Fruit fly (Drosophila melanogaster) whole organism, embryonic: ENCODE data around the gene PCNA2.

Experiments
- CG10565 ChIP-seq: fragments of 200-800 bp; sonication (Bioruptor generic); optimal IDR thresholded peaks from 3 replicates; lab custom pipeline; 2016; ENCODE audit warnings: missing biosample characterization, mild to moderate bottlenecking, missing genetic modification characterization
- CG11247 ChIP-seq: fragments of 200-800 bp; sonication (Bioruptor generic); IDR thresholded peaks from 2 replicates; pipeline ENCODE4 v1.3.6; 2022; ENCODE audit warnings: missing biosample characterization, missing genetic modification characterization
- CG12104 ChIP-seq: fragments of 200-800 bp; sonication (Bioruptor generic); optimal IDR thresholded peaks from 3 replicates; lab custom pipeline; 2016; ENCODE audit warnings: missing biosample characterization, missing genetic modification characterization
- CG12769 ChIP-seq: fragments of 200-800 bp; sonication (Bioruptor generic); optimal IDR thresholded peaks from 2 replicates; lab custom pipeline; 2019; ENCODE audit warnings: missing biosample characterization, mild to moderate bottlenecking, missing genetic modification characterization, moderate library complexity
- CG13296 ChIP-seq: fragments of 200-800 bp; sonication (Bioruptor generic); optimal IDR thresholded peaks from 3 replicates; lab custom pipeline; 2018; ENCODE audit warnings: missing biosample characterization, mild to moderate bottlenecking, missing genetic modification characterization
- CG13424 ChIP-seq: fragments of 200-800 bp; sonication (Bioruptor generic); optimal IDR thresholded peaks from 2 replicates; lab custom pipeline; 2019; ENCODE audit warnings: missing biosample characterization, mild to moderate bottlenecking, missing genetic modification characterization, moderate library complexity
- CG15696 ChIP-seq: fragments of 200-800 bp; sonication (Bioruptor generic); optimal IDR thresholded peaks from 2 replicates; lab custom pipeline; 2019; ENCODE audit warnings: missing biosample characterization, mild to moderate bottlenecking, missing genetic modification characterization, moderate library complexity
- CG17385 ChIP-seq: fragments of 200-800 bp; sonication (Bioruptor generic); optimal IDR thresholded peaks from 3 replicates; lab custom pipeline; 2018; ENCODE audit warnings: missing biosample characterization, mild to moderate bottlenecking, missing genetic modification characterization
- CG1832 ChIP-seq: fragments of 200-800 bp; sonication (Bioruptor generic); optimal IDR thresholded peaks from 2 replicates; lab custom pipeline; 2017; ENCODE audit warnings: missing biosample characterization, mild to moderate bottlenecking, missing genetic modification characterization, inconsistent platforms
- CG18619 ChIP-seq: fragments of 200-800 bp; sonication (Bioruptor generic); optimal IDR thresholded peaks from 3 replicates; lab custom pipeline; 2017; ENCODE audit warnings: missing biosample characterization, mild to moderate bottlenecking, missing genetic modification characterization
- CG2116 ChIP-seq: fragments of 200-800 bp; sonication (Bioruptor generic); optimal IDR thresholded peaks from 3 replicates; lab custom pipeline; 2018; ENCODE audit warnings: missing biosample characterization, mild to moderate bottlenecking, missing genetic modification characterization
- CG32532 ChIP-seq: fragments of 200-800 bp; sonication (Bioruptor generic); IDR thresholded peaks from 2 replicates; pipeline ENCODE4 v1.3.6; 2022; ENCODE audit warnings: missing biosample characterization, missing genetic modification characterization
- CG32767 ChIP-seq: fragments of 200-800 bp; sonication (Bioruptor generic); IDR thresholded peaks from 2 replicates; pipeline ENCODE4 v1.3.6; 2022; ENCODE audit warnings: missing biosample characterization, missing genetic modification characterization
- CG33213 ChIP-seq: fragments of 200-800 bp; sonication (Bioruptor generic); optimal IDR thresholded peaks from 3 replicates; lab custom pipeline; 2016; ENCODE audit warnings: missing biosample characterization, missing genetic modification characterization
- CG4282 ChIP-seq: fragments of 200-800 bp; sonication (Bioruptor generic); optimal IDR thresholded peaks from 2 replicates; lab custom pipeline; 2016; ENCODE audit warnings: missing biosample characterization, missing genetic modification characterization
- CG4730 ChIP-seq: fragments of 200-800 bp; sonication (Bioruptor generic); IDR thresholded peaks from 2 replicates; pipeline ENCODE4 v1.3.6; 2022; ENCODE audit warnings: missing biosample characterization, missing genetic modification characterization
- CG7556 ChIP-seq: fragments of 200-800 bp; sonication (Bioruptor generic); optimal IDR thresholded peaks from 2 replicates; lab custom pipeline; 2017; ENCODE audit warnings: missing biosample characterization, mild to moderate bottlenecking, missing genetic modification characterization
- CG7963 ChIP-seq: fragments of 200-800 bp; sonication (Bioruptor generic); IDR thresholded peaks from 3 replicates; pipeline ENCODE4 v1.3.6; 2022; ENCODE audit warnings: missing biosample characterization, missing genetic modification characterization; ENCODE audit not compliant: partially characterized antibody
- CG8478 ChIP-seq: fragments of >200 bp; optimal IDR thresholded peaks from 2 replicates; lab custom pipeline; 2018
- CTCF ChIP-seq: fragments of 200-800 bp; sonication (Bioruptor generic); optimal IDR thresholded peaks from 2 replicates; lab custom pipeline; 2017; ENCODE audit warnings: missing biosample characterization, mild to moderate bottlenecking, missing genetic modification characterization, moderate library complexity
- CoRest ChIP-seq: fragments of 200-800 bp; sonication (Bioruptor generic); optimal IDR thresholded peaks from 3 replicates; lab custom pipeline; 2018; ENCODE audit warnings: missing biosample characterization, mild to moderate bottlenecking, missing genetic modification characterization, moderate library complexity
- CrebB ChIP-seq: fragments of 200-800 bp; sonication (Bioruptor generic); optimal IDR thresholded peaks from 3 replicates; lab custom pipeline; 2018; ENCODE audit warnings: missing biosample characterization, mild to moderate bottlenecking, missing genetic modification characterization
- Doc2 ChIP-seq: fragments of 200-800 bp; sonication (Bioruptor generic); IDR thresholded peaks from 2 replicates; pipeline ENCODE4 v1.3.6; 2022; ENCODE audit warnings: missing biosample characterization, missing genetic modification characterization
- Ets97D ChIP-seq: fragments of 200-800 bp; sonication (Bioruptor generic); optimal IDR thresholded peaks from 3 replicates; lab custom pipeline; 2016; ENCODE audit warnings: missing biosample characterization, missing genetic modification characterization
- Gug ChIP-seq: fragments of 200-800 bp; sonication (Bioruptor generic); IDR thresholded peaks from 4 replicates; pipeline ENCODE4 v1.3.6; 2022; ENCODE audit warnings: missing biosample characterization, missing genetic modification characterization
- HLH54F ChIP-seq: fragments of 200-800 bp; sonication (Bioruptor generic); optimal IDR thresholded peaks from 3 replicates; lab custom pipeline; 2016; ENCODE audit warnings: missing biosample characterization, missing genetic modification characterization
- Hr39 ChIP-seq: fragments of >200 bp; optimal IDR thresholded peaks from 2 replicates; lab custom pipeline; 2017
- NFAT ChIP-seq: fragments of 200-800 bp; sonication (Bioruptor generic); IDR thresholded peaks from 2 replicates; pipeline ENCODE4 v1.3.6; 2022; ENCODE audit warnings: missing biosample characterization, missing genetic modification characterization
- PHDP ChIP-seq: fragments of 200-800 bp; sonication (Bioruptor generic); optimal IDR thresholded peaks from 3 replicates; lab custom pipeline; 2018; ENCODE audit warnings: missing biosample characterization, mild to moderate bottlenecking, missing genetic modification characterization, moderate library complexity
- amos ChIP-seq: fragments of 200-800 bp; sonication (Bioruptor generic); IDR thresholded peaks from 2 replicates; pipeline ENCODE4 v1.3.6; 2022; ENCODE audit warnings: missing biosample characterization, missing genetic modification characterization; ENCODE audit not compliant: partially characterized antibody
- ara ChIP-seq: fragments of 200-800 bp; sonication (Bioruptor generic); IDR thresholded peaks from 2 replicates; pipeline ENCODE4 v1.3.6; 2022; ENCODE audit warnings: missing biosample characterization, missing genetic modification characterization
- cg ChIP-seq: fragments of 200-800 bp; sonication (Bioruptor generic); optimal IDR thresholded peaks from 3 replicates; lab custom pipeline; 2019; ENCODE audit warnings: missing biosample characterization, mild to moderate bottlenecking, missing genetic modification characterization, moderate library complexity
- chif ChIP-seq, 2 experiments: fragments of 200-800 bp; sonication (Bioruptor generic); optimal IDR thresholded peaks; 3 replicates each; lab custom pipeline; 2016; ENCODE audit warnings: missing biosample characterization in 2 of 2, missing genetic modification characterization in 2 of 2
- chinmo ChIP-seq: fragments of 200-800 bp; sonication (Bioruptor generic); IDR thresholded peaks from 4 replicates; pipeline ENCODE4 v1.3.6; 2022; ENCODE audit warnings: missing biosample characterization, missing genetic modification characterization; ENCODE audit not compliant: partially characterized antibody
- cwo ChIP-seq: fragments of 200-800 bp; sonication (Bioruptor generic); optimal IDR thresholded peaks from 3 replicates; lab custom pipeline; 2017; ENCODE audit warnings: missing biosample characterization, missing genetic modification characterization, mild to moderate bottlenecking, moderate library complexity, missing genetic modification reagents
- ewg ChIP-seq: fragments of 200-800 bp; sonication (Bioruptor generic); optimal IDR thresholded peaks from 3 replicates; lab custom pipeline; 2017; ENCODE audit warnings: mild to moderate bottlenecking, missing biosample characterization, missing genetic modification reagents, missing genetic modification characterization
- fd3F ChIP-seq: fragments of 200-800 bp; sonication (Bioruptor generic); optimal IDR thresholded peaks from 2 replicates; lab custom pipeline; 2018; ENCODE audit warnings: missing biosample characterization, mild to moderate bottlenecking, missing genetic modification characterization, moderate library complexity
- ind ChIP-seq: fragments of 200-800 bp; sonication (Bioruptor generic); optimal IDR thresholded peaks from 3 replicates; lab custom pipeline; 2016; ENCODE audit warnings: missing biosample characterization, missing genetic modification characterization
- mam ChIP-seq: fragments of 200-800 bp; sonication (Bioruptor generic); optimal IDR thresholded peaks from 3 replicates; lab custom pipeline; 2016; ENCODE audit warnings: missing biosample characterization, missing genetic modification characterization
- nerfin-1 ChIP-seq: fragments of 200-800 bp; sonication (Bioruptor generic); optimal IDR thresholded peaks from 3 replicates; lab custom pipeline; 2019; ENCODE audit warnings: missing biosample characterization, mild to moderate bottlenecking, missing genetic modification characterization, moderate library complexity
- pan ChIP-seq, 4 experiments: fragments of >200 bp in 3 of 4; fragments of 200-800 bp in 1 of 4; sonication (Bioruptor generic) in 1 of 4; optimal IDR thresholded peaks in 3 of 4; IDR thresholded peaks in 1 of 4; 2 replicates each; pipeline versions ENCODE4 v1.3.6 to Lab custom; 2017 to 2022; ENCODE audit warnings: missing biosample characterization in 2 of 4, missing genetic modification characterization in 2 of 4, mixed read lengths in 1 of 4
- pho ChIP-seq: fragments of 200-800 bp; sonication (Bioruptor generic); optimal IDR thresholded peaks from 2 replicates; lab custom pipeline; 2016; ENCODE audit warnings: missing biosample characterization, missing genetic modification characterization
- pzg ChIP-seq: fragments of 200-800 bp; sonication (Bioruptor generic); optimal IDR thresholded peaks from 3 replicates; lab custom pipeline; 2018; ENCODE audit warnings: missing biosample characterization, mild to moderate bottlenecking, missing genetic modification characterization, moderate library complexity
- slp2 ChIP-seq: fragments of 200-800 bp; sonication (Bioruptor generic); optimal IDR thresholded peaks from 2 replicates; lab custom pipeline; 2016; ENCODE audit warnings: missing biosample characterization, missing genetic modification characterization
- sug ChIP-seq: fragments of 200-800 bp; optimal IDR thresholded peaks from 2 replicates; lab custom pipeline; 2019; ENCODE audit warnings: missing biosample characterization, mild to moderate bottlenecking, missing genetic modification characterization, moderate library complexity
- tin ChIP-seq: fragments of 200-800 bp; sonication (Bioruptor generic); optimal IDR thresholded peaks from 3 replicates; lab custom pipeline; 2016; ENCODE audit warnings: missing biosample characterization, missing genetic modification characterization
- tio ChIP-seq: fragments of 200-800 bp; sonication (Bioruptor generic); optimal IDR thresholded peaks from 2 replicates; lab custom pipeline; 2017; ENCODE audit warnings: missing biosample characterization, missing genetic modification characterization, inconsistent platforms
- wor ChIP-seq: fragments of 200-800 bp; sonication (Bioruptor generic); IDR thresholded peaks from 2 replicates; pipeline ENCODE4 v1.3.6; 2022; ENCODE audit warnings: missing biosample characterization, missing genetic modification characterization
- yki ChIP-seq: fragments of >200 bp; optimal IDR thresholded peaks from 3 replicates; lab custom pipeline; 2018
- zen2 ChIP-seq: fragments of 200-800 bp; sonication (Bioruptor generic); IDR thresholded peaks from 3 replicates; pipeline ENCODE4 v1.3.6; 2022; ENCODE audit warnings: missing biosample characterization, missing genetic modification characterization; ENCODE audit not compliant: partially characterized antibody

The PCNA2 gene

DNA sequence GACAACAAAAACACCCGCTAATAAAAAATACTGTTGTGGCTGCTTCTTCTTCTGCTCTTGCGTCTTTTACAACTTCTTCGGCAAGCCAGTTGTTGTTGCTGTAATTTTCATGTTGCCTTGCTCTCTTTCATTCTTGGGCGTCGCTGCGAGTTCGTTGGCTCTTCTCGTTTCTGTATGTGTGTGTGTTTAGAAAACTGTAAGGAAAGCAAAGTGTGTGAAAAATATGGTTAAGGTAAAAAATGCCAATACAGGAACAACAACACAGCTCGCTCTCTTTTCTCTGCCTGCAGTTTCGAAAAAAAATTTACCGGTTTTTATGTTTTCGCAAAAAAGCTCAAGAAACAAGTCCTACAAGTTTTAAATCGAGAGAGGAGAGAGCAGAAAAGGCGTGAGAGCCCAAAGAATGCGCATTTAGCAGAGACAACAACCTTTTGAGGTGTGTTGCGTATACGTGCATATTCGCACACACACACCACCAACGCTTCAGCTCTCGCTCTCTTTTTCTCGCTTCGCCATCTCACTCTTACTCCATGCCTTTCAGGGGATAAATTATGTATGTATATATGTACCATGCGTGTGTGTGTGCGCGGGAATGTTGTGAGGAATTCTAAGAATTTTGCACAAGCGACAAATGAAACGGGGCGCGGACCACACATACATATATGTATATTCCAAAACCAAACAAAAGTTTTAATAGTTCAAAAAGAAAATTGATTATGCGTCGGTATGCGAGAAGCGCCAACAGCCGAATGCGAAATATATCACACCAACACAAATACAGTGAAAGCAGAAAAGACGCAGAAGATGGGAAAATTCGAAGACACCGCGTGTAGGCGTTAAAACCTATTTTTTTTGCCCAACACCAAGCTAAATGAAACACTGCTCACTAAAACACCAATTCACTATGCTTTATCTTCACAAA lies 12.0 kb downstream of the PCNA2 start (continued):
- TF ChIP-seq yki (peak; percentile 46), PHDP (tag; lab: Kevin White, UChicago) (no peak), NFAT (no peak), Ets97D (GFP tag; lab: Kevin White, UChicago) (no peak), CG4282 (no peak), nerfin-1 (tag; lab: Kevin White, UChicago) (peak; percentile 100), fd3F (no peak), cwo (GFP tag; lab: Kevin White, UChicago) (no peak), CG13296 (GFP tag; lab: Kevin White, UChicago) (no peak), Hr39 (no peak), CG4730 (GFP tag; lab: Robert Waterston, UW) (no peak), CG12104 (no peak), wor (GFP tag; lab: Robert Waterston, UW) (no peak), HLH54F (GFP tag; lab: Kevin White, UChicago) (no peak), tio (GFP tag; lab: Kevin White, UChicago) (no peak), tin (no peak), CG17385 (GFP tag; lab: Kevin White, UChicago) (peak; percentile 90), CG7963 (GFP tag; lab: Robert Waterston, UW) (no peak), CrebB (tag; lab: Kevin White, UChicago) (no peak), sug (tag; lab: Kevin White, UChicago) (no peak), cg (GFP tag; lab: Kevin White, UChicago) (peak; percentile 98), chinmo (peak; percentile 97), mam (GFP tag; lab: Kevin White, UChicago) (no peak), ewg (GFP tag; lab: Kevin White, UChicago) (peak; percentile 74), chif (GFP tag; optimal IDR thresholded peaks at IDR 0.05; lab: Kevin White, UChicago) (no peak), ara (GFP tag; lab: Robert Waterston, UW) (no peak), CG12769 (tag; lab: Kevin White, UChicago) (peak; percentile 79), CG11247 (GFP tag; lab: Robert Waterston, UW) (no peak), Doc2 (GFP tag; lab: Robert Waterston, UW) (no peak), pan (optimal IDR thresholded peaks at IDR 0.05; lab: Kevin White, UChicago) (no peak), pan (GFP tag; optimal IDR thresholded peaks at IDR 0.05 in 1 of 2, IDR thresholded peaks at IDR 0.05 in 1 of 2) (no peak), CG13424 (no peak), CG7556 (GFP tag; lab: Kevin White, UChicago) (no peak), CG2116 (GFP tag; lab: Kevin White, UChicago) (no peak), CG8478 (lab: Kevin White, UChicago) (peak; percentile 94), CoRest (no peak), CG33213 (no peak), CG32532 (GFP tag; lab: Robert Waterston, UW) (0 out of 2 replicates have a peak, but pooled peaks have one; percentile 17), CG10565 (GFP tag; lab: Kevin White, UChicago) (no peak), slp2 (GFP tag; lab: Kevin White, UChicago) (no peak), CG1832 (GFP tag; lab: Kevin White, UChicago) (peak; percentile 82), ind (no peak), pzg (no peak), pho (GFP tag; lab: Kevin White, UChicago) (no peak), amos (GFP tag; lab: Robert Waterston, UW) (0 out of 2 replicates have a peak, but pooled peaks have one; percentile 11), CG15696 (no peak), CG18619 (GFP tag; lab: Kevin White, UChicago) (no peak), CG32767 (peak; percentile 82), zen2 (0 out of 3 replicates have a peak, but pooled peaks have one; percentile 38), CTCF (GFP tag; lab: Kevin White, UChicago) (no peak), Gug (no peak)
